Worm (Caenorhabditis elegans) whole organism, young adult: ENCODE results near the gene vps-16.
A peak's percentile ranks its signal among the peaks of the same experiment; 100 is the strongest.

Experiments
- F10E7.11 ChIP-seq: sonication (generic microtip); optimal IDR thresholded peaks from 2 replicates; lab custom pipeline; 2017; ENCODE audit warnings: mild to moderate bottlenecking, missing genetic modification characterization, moderate library complexity, missing compliant biosample characterization
- F57A8.1 ChIP-seq: fragments of 200-800 bp; sonication (Bioruptor generic); optimal IDR thresholded peaks from 2 replicates; lab custom pipeline; 2018; ENCODE audit warnings: mild to moderate bottlenecking, missing genetic modification characterization, moderate library complexity, missing compliant biosample characterization
- F57C9.4 ChIP-seq: sonication (generic microtip); optimal IDR thresholded peaks from 2 replicates; lab custom pipeline; 2017; ENCODE audit warnings: mild to moderate bottlenecking, missing genetic modification characterization, missing compliant biosample characterization
- T26A5.8 ChIP-seq: sonication (generic microtip); optimal IDR thresholded peaks from 2 replicates; lab custom pipeline; 2016; ENCODE audit warnings: missing genetic modification characterization, missing compliant biosample characterization
- Y53G8AR.9 ChIP-seq: fragments of 200-800 bp; sonication (Bioruptor generic); conservative IDR thresholded peaks from 2 replicates; pipeline ENCODE4 v1.3.6; 2022; ENCODE audit warnings: missing genetic modification reagents, missing genetic modification characterization, missing compliant biosample characterization
- Y56A3A.18 ChIP-seq: fragments of 200-800 bp; sonication (Bioruptor generic); IDR thresholded peaks from 2 replicates; pipeline ENCODE4 v1.3.6; 2022; ENCODE audit warnings: missing genetic modification reagents, missing genetic modification characterization, missing compliant biosample characterization
- Y79H2A.3 ChIP-seq: fragments of 200-800 bp; sonication (Bioruptor generic); conservative IDR thresholded peaks from 2 replicates; pipeline ENCODE4 v1.3.6; 2022; ENCODE audit warnings: missing genetic modification reagents, missing genetic modification characterization, missing compliant biosample characterization
- akir-1 ChIP-seq: fragments of 200-800 bp; sonication (Bioruptor generic); optimal IDR thresholded peaks from 2 replicates; lab custom pipeline; 2018; ENCODE audit warnings: mild to moderate bottlenecking, missing genetic modification characterization, moderate library complexity, missing compliant biosample characterization
- atf-7 ChIP-seq: sonication (generic microtip); optimal IDR thresholded peaks from 2 replicates; lab custom pipeline; 2017; ENCODE audit warnings: mild to moderate bottlenecking, missing genetic modification characterization, missing compliant biosample characterization
- athp-1 ChIP-seq: sonication (generic microtip); optimal IDR thresholded peaks from 2 replicates; lab custom pipeline; 2017; ENCODE audit warnings: mild to moderate bottlenecking, missing genetic modification characterization, missing compliant biosample characterization
- attf-5 ChIP-seq: fragments of 200-800 bp; sonication (Bioruptor generic); optimal IDR thresholded peaks from 2 replicates; lab custom pipeline; 2018; ENCODE audit warnings: mild to moderate bottlenecking, missing genetic modification characterization, missing compliant biosample characterization
- attf-6 ChIP-seq: fragments of 200-800 bp; sonication (Bioruptor generic); IDR thresholded peaks from 2 replicates; pipeline ENCODE4 v1.3.6; 2022; ENCODE audit warnings: missing genetic modification reagents, missing genetic modification characterization, missing compliant biosample characterization
- bed-1 ChIP-seq: fragments of 200-800 bp; sonication (Bioruptor generic); IDR thresholded peaks from 2 replicates; pipeline ENCODE4 v1.3.6; 2022; ENCODE audit warnings: missing genetic modification reagents, missing genetic modification characterization, missing compliant biosample characterization
- bed-2 ChIP-seq: fragments of 200-800 bp; sonication (Bioruptor generic); IDR thresholded peaks from 2 replicates; pipeline ENCODE4 v1.3.6; 2022; ENCODE audit warnings: missing genetic modification reagents, missing genetic modification characterization, missing compliant biosample characterization
- cebp-2 ChIP-seq: fragments of 200-800 bp; sonication (Bioruptor generic); IDR thresholded peaks from 2 replicates; pipeline ENCODE4 v1.3.6; 2022; ENCODE audit warnings: missing genetic modification characterization, missing compliant biosample characterization
- ceh-27 ChIP-seq: fragments of 200-800 bp; sonication (Bioruptor generic); optimal IDR thresholded peaks from 2 replicates; lab custom pipeline; 2018; ENCODE audit warnings: mild to moderate bottlenecking, missing genetic modification characterization, moderate library complexity, missing compliant biosample characterization
- ceh-79 ChIP-seq: sonication (generic microtip); optimal IDR thresholded peaks from 2 replicates; lab custom pipeline; 2017; ENCODE audit warnings: mild to moderate bottlenecking, missing genetic modification characterization, missing compliant biosample characterization
- dox-1 ChIP-seq: fragments of 200-800 bp; sonication (Bioruptor generic); IDR thresholded peaks from 2 replicates; pipeline ENCODE4 v1.3.6; 2022; ENCODE audit warnings: missing genetic modification reagents, missing genetic modification characterization, missing compliant biosample characterization
- dpff-1 ChIP-seq: sonication (generic microtip); optimal IDR thresholded peaks from 2 replicates; lab custom pipeline; 2017; ENCODE audit warnings: mild to moderate bottlenecking, missing genetic modification characterization, missing compliant biosample characterization
- dpl-1 ChIP-seq: fragments of 150-350 bp; optimal IDR thresholded peaks from 2 replicates; lab custom pipeline; 2014; ENCODE audit warnings: missing biosample characterization, missing genetic modification reagents, missing genetic modification characterization
- ekl-4 ChIP-seq: fragments of 200-800 bp; sonication (Bioruptor generic); IDR thresholded peaks from 2 replicates; pipeline ENCODE4 v1.3.6; 2022; ENCODE audit warnings: missing genetic modification reagents, missing genetic modification characterization, missing compliant biosample characterization
- gei-17 ChIP-seq: fragments of 200-800 bp; sonication (Bioruptor generic); optimal IDR thresholded peaks from 2 replicates; lab custom pipeline; 2018; ENCODE audit warnings: mild to moderate bottlenecking, missing genetic modification characterization, missing compliant biosample characterization
- him-1 ChIP-seq: sonication (generic microtip); optimal IDR thresholded peaks from 2 replicates; lab custom pipeline; 2016; ENCODE audit warnings: missing genotype, missing genetic modification reagents, missing genetic modification characterization, missing compliant biosample characterization
- hlh-26 ChIP-seq: fragments of 200-800 bp; sonication (Bioruptor generic); conservative IDR thresholded peaks from 2 replicates; pipeline ENCODE4 v1.3.6; 2022; ENCODE audit warnings: missing genetic modification reagents, missing genetic modification characterization, missing compliant biosample characterization
- hmg-20 ChIP-seq: fragments of 200-800 bp; sonication (Bioruptor generic); IDR thresholded peaks from 2 replicates; pipeline ENCODE4 v1.3.6; 2022; ENCODE audit warnings: missing genetic modification reagents, missing genetic modification characterization, missing compliant biosample characterization
- hrde-1 ChIP-seq: sonication (generic microtip); optimal IDR thresholded peaks from 2 replicates; lab custom pipeline; 2016; ENCODE audit warnings: missing genetic modification characterization, mild to moderate bottlenecking, missing compliant biosample characterization, moderate library complexity, missing genotype, missing genetic modification reagents, borderline replicate concordance
- hsf-1 ChIP-seq: fragments of 200-800 bp; sonication (Bioruptor generic); IDR thresholded peaks from 2 replicates; pipeline ENCODE4 v1.3.6; 2022; ENCODE audit warnings: missing genetic modification reagents, missing genetic modification characterization, missing compliant biosample characterization
- lag-1 ChIP-seq: fragments of 200-800 bp; sonication (Bioruptor generic); IDR thresholded peaks from 2 replicates; pipeline ENCODE4 v1.3.6; 2022; ENCODE audit warnings: missing genetic modification reagents, missing genetic modification characterization, missing compliant biosample characterization
- let-526 ChIP-seq: fragments of 200-800 bp; sonication (Bioruptor generic); IDR thresholded peaks from 2 replicates; pipeline ENCODE4 v1.3.6; 2022; ENCODE audit warnings: missing genetic modification reagents, missing genetic modification characterization, missing compliant biosample characterization
- lin-35 ChIP-seq, 3 experiments: fragments of 150-350 bp in 2 of 3; sonication (generic microtip) in 1 of 3; optimal IDR thresholded peaks; 2 replicates each; lab custom pipeline; 2014 to 2018; ENCODE audit warnings: missing biosample characterization in 3 of 3, missing genetic modification characterization in 3 of 3, missing genetic modification reagents in 3 of 3
- lin-54 ChIP-seq: fragments of 200-800 bp; sonication (Bioruptor generic); optimal IDR thresholded peaks from 2 replicates; lab custom pipeline; 2018; ENCODE audit warnings: mild to moderate bottlenecking, missing genetic modification characterization, missing compliant biosample characterization
- lir-1 ChIP-seq: fragments of 200-800 bp; sonication (Bioruptor generic); conservative IDR thresholded peaks from 2 replicates; pipeline ENCODE4 v1.3.6; 2022; ENCODE audit warnings: missing genetic modification reagents, missing genetic modification characterization, missing compliant biosample characterization
- lsl-1 ChIP-seq: fragments of 200-800 bp; sonication (Bioruptor generic); optimal IDR thresholded peaks from 2 replicates; lab custom pipeline; 2018; ENCODE audit warnings: mild to moderate bottlenecking, missing genetic modification characterization, moderate library complexity, missing compliant biosample characterization
- lsy-27 ChIP-seq: sonication (generic microtip); optimal IDR thresholded peaks from 2 replicates; lab custom pipeline; 2017; ENCODE audit warnings: missing genetic modification characterization, mild to moderate bottlenecking, missing compliant biosample characterization, antibody characterized with exemption, missing genotype, borderline replicate concordance; ENCODE audit not compliant: insufficient read depth
- madf-10 ChIP-seq: sonication (generic microtip); optimal IDR thresholded peaks from 2 replicates; lab custom pipeline; 2016; ENCODE audit warnings: mild to moderate bottlenecking, missing genetic modification characterization, missing compliant biosample characterization
- mel-28 ChIP-seq: sonication (generic microtip); optimal IDR thresholded peaks from 2 replicates; lab custom pipeline; 2016; ENCODE audit warnings: borderline replicate concordance, mild to moderate bottlenecking, missing genetic modification characterization, missing compliant biosample characterization
- mxl-1 ChIP-seq: sonication (generic microtip); optimal IDR thresholded peaks from 2 replicates; lab custom pipeline; 2016; ENCODE audit warnings: missing genetic modification characterization, missing compliant biosample characterization
- repo-1 ChIP-seq: sonication (generic microtip); optimal IDR thresholded peaks from 2 replicates; lab custom pipeline; 2017; ENCODE audit warnings: mild to moderate bottlenecking, missing genetic modification characterization, missing compliant biosample characterization
- snpc-1.3 ChIP-seq: sonication (generic microtip); optimal IDR thresholded peaks from 2 replicates; lab custom pipeline; 2017; ENCODE audit warnings: missing genetic modification characterization, mild to moderate bottlenecking, missing compliant biosample characterization, antibody characterized with exemption, moderate library complexity, missing genotype, missing genetic modification reagents; ENCODE audit not compliant: insufficient read depth
- snpc-4 ChIP-seq, 5 experiments: fragments of 150-350 bp in 1 of 5; sonication (generic microtip) in 4 of 5; optimal IDR thresholded peaks; 2 replicates each; lab custom pipeline; 2014 to 2018; ENCODE audit warnings: missing genetic modification characterization in 5 of 5, missing biosample characterization in 3 of 5, antibody characterized with exemption in 2 of 5, mild to moderate bottlenecking in 2 of 5, missing compliant biosample characterization in 2 of 5, missing genotype in 2 of 5, moderate library complexity in 2 of 5, missing genetic modification reagents in 1 of 5
- somi-1 ChIP-seq: fragments of 200-800 bp; sonication (Bioruptor generic); optimal IDR thresholded peaks from 2 replicates; lab custom pipeline; 2018; ENCODE audit warnings: mild to moderate bottlenecking, missing genetic modification characterization, missing compliant biosample characterization
- tbp1 ChIP-seq: fragments of 200-800 bp; sonication (Bioruptor generic); optimal IDR thresholded peaks from 2 replicates; lab custom pipeline; 2018; ENCODE audit warnings: mild to moderate bottlenecking, missing genetic modification characterization, missing compliant biosample characterization
- tbx-9 ChIP-seq: sonication (generic microtip); optimal IDR thresholded peaks from 2 replicates; lab custom pipeline; 2016; ENCODE audit warnings: borderline replicate concordance, missing genetic modification characterization, inconsistent platforms, missing compliant biosample characterization
- xnd-1 ChIP-seq: sonication (generic microtip); optimal IDR thresholded peaks from 2 replicates; lab custom pipeline; 2016; ENCODE audit warnings: missing genotype, missing genetic modification reagents, missing genetic modification characterization, missing compliant biosample characterization
- ztf-25 ChIP-seq: fragments of 200-800 bp; sonication (Bioruptor generic); IDR thresholded peaks from 2 replicates; pipeline ENCODE4 v1.3.6; 2022; ENCODE audit warnings: missing genetic modification reagents, missing genetic modification characterization, missing compliant biosample characterization
- ztf-28 ChIP-seq: fragments of 200-800 bp; sonication (Bioruptor generic); IDR thresholded peaks from 2 replicates; pipeline ENCODE4 v1.3.6; 2022; ENCODE audit warnings: missing genetic modification reagents, missing genetic modification characterization, missing compliant biosample characterization
- ztf-3 ChIP-seq: fragments of 200-800 bp; sonication (Bioruptor generic); optimal IDR thresholded peaks from 2 replicates; lab custom pipeline; 2018; ENCODE audit warnings: mild to moderate bottlenecking, missing genetic modification characterization, missing compliant biosample characterization
- ztf-6 ChIP-seq: fragments of 200-800 bp; sonication (Bioruptor generic); IDR thresholded peaks from 2 replicates; pipeline ENCODE4 v1.3.6; 2022; ENCODE audit warnings: missing genetic modification reagents, missing genetic modification characterization, missing compliant biosample characterization

Gene vps-16

ce11 chrIII:6420995-6421404 is 12.0 kb upstream of the vps-16 start (continued):
- TF ChIP-seq snpc-1.3 (tag; lab: Kevin White, UChicago) (no peak), T26A5.8 (tag; lab: Kevin White, UChicago) (no peak), athp-1 (tag; lab: Kevin White, UChicago) (no peak), ztf-25 (GFP tag; lab: Robert Waterston, UW) (no peak), lir-1 (no peak), ztf-3 (GFP tag; lab: Kevin White, UChicago) (peak; percentile 63), hrde-1 (no peak), let-526 (peak; percentile 78), hsf-1 (no peak), cebp-2 (no peak), somi-1 (peak; percentile 88), akir-1 (GFP tag; lab: Kevin White, UChicago) (no peak), F10E7.11 (tag; lab: Kevin White, UChicago) (no peak), repo-1 (tag; lab: Kevin White, UChicago) (peak; percentile 89), tbx-9 (tag; lab: Kevin White, UChicago) (no peak), Y79H2A.3 (GFP tag; lab: Robert Waterston, UW) (no peak), lag-1 (GFP tag; lab: Robert Waterston, UW) (no peak), F57C9.4 (tag; lab: Kevin White, UChicago) (no peak), gei-17 (peak; percentile 76), mel-28 (no peak), dox-1 (GFP tag; lab: Robert Waterston, UW) (peak; percentile 80), ztf-28 (GFP tag; lab: Robert Waterston, UW) (no peak), Y56A3A.18 (GFP tag; lab: Robert Waterston, UW) (peak; percentile 60), attf-6 (GFP tag; lab: Robert Waterston, UW) (no peak), ceh-27 (GFP tag; lab: Kevin White, UChicago) (peak; percentile 56), ztf-6 (no peak), ekl-4 (GFP tag; lab: Robert Waterston, UW) (peak; percentile 92), hmg-20 (peak; percentile 24; the same call in 1 of the 2 replicates), attf-5 (GFP tag; lab: Kevin White, UChicago) (peak; percentile 64), lsy-27 (tag; lab: Kevin White, UChicago) (no peak), tbp1 (GFP tag; lab: Kevin White, UChicago) (peak; percentile 63), xnd-1 (no peak), dpff-1 (tag; lab: Kevin White, UChicago) (no peak), lin-54 (GFP tag; lab: Kevin White, UChicago) (peak; percentile 71), Y53G8AR.9 (GFP tag; lab: Robert Waterston, UW) (no peak), hlh-26 (GFP tag; lab: Robert Waterston, UW) (no peak), dpl-1 (GFP tag; lab: Kevin White, UChicago) (no peak), madf-10 (tag; lab: Kevin White, UChicago) (peak; percentile 60), ceh-79 (tag; lab: Kevin White, UChicago) (no peak), lin-35 (GFP tag; optimal IDR thresholded peaks at IDR 0.05; lab: Kevin White, UChicago) (peak in 1 of 3 experiments; percentile 23), mxl-1 (tag; lab: Kevin White, UChicago) (no peak), bed-1 (no peak), lsl-1 (GFP tag; lab: Kevin White, UChicago) (no peak), atf-7 (tag; lab: Kevin White, UChicago) (peak; percentile 85), bed-2 (no peak), him-1 (tag; lab: Kevin White, UChicago) (no peak), snpc-4 (GFP tag; optimal IDR thresholded peaks at IDR 0.05; lab: Kevin White, UChicago) (no peak), snpc-4 (tag; optimal IDR thresholded peaks at IDR 0.05; lab: Kevin White, UChicago) (peak in 2 of 4 experiments; percentile 56 to 60), F57A8.1 (GFP tag; lab: Kevin White, UChicago) (no peak)
